Worm (Caenorhabditis elegans): Measurements from ENCODE around the gene C27H5.2.

DNA sequence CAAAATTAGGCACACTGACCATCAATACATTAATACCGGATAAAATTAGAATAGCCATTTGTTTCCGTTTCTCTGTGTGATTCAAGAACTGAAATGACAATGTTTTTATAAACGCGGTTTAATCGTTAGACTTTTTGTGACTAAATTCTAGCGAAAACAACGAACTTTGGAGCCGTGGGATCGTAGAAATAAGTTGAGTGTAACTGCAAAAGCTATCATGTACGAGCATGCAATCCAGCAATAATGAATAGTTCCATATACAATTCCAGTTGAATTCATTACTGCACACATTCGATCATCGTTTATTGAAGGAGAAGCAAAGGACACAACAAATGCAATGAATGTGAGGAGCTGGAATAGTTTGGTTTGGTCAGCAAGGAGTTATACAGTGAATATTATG, 30.7 kb downstream of the C27H5.2 start:
- TF ChIP-seq mxl-1 (tag; optimal IDR thresholded peaks at IDR 0.05) (no peak), nhr-80 (tag; optimal IDR thresholded peaks at IDR 0.05) (no peak), fkh-3 (tag; optimal IDR thresholded peaks at IDR 0.05) (no peak), C06A6.2 (GFP tag; conservative IDR thresholded peaks at IDR 0.05) (no peak), F37B4.10 (GFP tag; IDR thresholded peaks at IDR 0.05) (no peak), lsy-27 (tag; optimal IDR thresholded peaks at IDR 0.05; ENCODE audit: borderline replicate concordance, insufficient read depth) (no peak), akir-1 (GFP tag; optimal IDR thresholded peaks at IDR 0.05) (no peak), nhr-27 (tag; optimal IDR thresholded peaks at IDR 0.05) (no peak), snpc-1.3 (tag; optimal IDR thresholded peaks at IDR 0.05; ENCODE audit: insufficient read depth) (no peak)

Data from whole organism, young adult.